Worm (Caenorhabditis elegans) whole organism, L2 larva: ENCODE data around the gene R07E5.11.

Experiments used
- R02D3.7 ChIP-seq: fragments of 150-350 bp; optimal IDR thresholded peaks from 2 replicates; lab custom pipeline; 2014; ENCODE audit warnings: missing biosample characterization, missing genetic modification characterization
- aly-2 ChIP-seq: fragments of 150-350 bp; optimal IDR thresholded peaks from 2 replicates; lab custom pipeline; 2014; ENCODE audit warnings: missing biosample characterization, missing genetic modification characterization
- lin-39 ChIP-seq: fragments of 150-350 bp; optimal IDR thresholded peaks from 2 replicates; lab custom pipeline; 2014; ENCODE audit warnings: missing biosample characterization, missing genetic modification reagents, missing genetic modification characterization
- nhr-11 ChIP-seq: fragments of 150-350 bp; optimal IDR thresholded peaks from 2 replicates; lab custom pipeline; 2014; ENCODE audit warnings: missing biosample characterization, missing genetic modification characterization
- nhr-6 ChIP-seq: fragments of 150-350 bp; optimal IDR thresholded peaks from 2 replicates; lab custom pipeline; 2014; ENCODE audit warnings: missing biosample characterization, missing genetic modification characterization
- skn-1 ChIP-seq: sonication (generic microtip); optimal IDR thresholded peaks from 2 replicates; lab custom pipeline; 2017; ENCODE audit warnings: missing biosample characterization, missing genetic modification characterization

DNA sequence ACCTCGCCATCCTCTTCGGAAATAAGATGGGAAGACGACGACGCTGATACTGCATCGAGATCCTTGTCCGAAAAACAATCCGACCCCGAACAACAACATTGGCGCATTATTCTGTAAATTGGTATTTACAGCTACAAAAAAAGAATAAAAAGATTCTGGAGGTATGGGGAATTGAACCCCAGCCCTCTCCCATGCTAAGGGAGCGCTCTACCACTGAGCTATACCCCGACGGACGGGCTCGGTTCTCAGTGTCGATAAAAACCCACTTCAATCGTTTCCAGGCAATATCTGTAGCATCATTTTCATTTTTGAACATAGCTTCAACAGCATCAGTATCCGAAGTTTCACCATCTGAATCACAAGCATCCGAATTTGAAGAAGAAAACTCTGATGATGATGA, 13.8 kb upstream of the R07E5.11 start:
- no peak for TF ChIP-seq nhr-6 (tag; lab: Kevin White, UChicago)
- TF ChIP-seq nhr-11, result no peak
- no peak for TF ChIP-seq R02D3.7 (tag; lab: Kevin White, UChicago)
- TF ChIP-seq aly-2 (tag; lab: Kevin White, UChicago), result no peak
- TF ChIP-seq skn-1, result no peak
- no peak for TF ChIP-seq lin-39 (tag; lab: Kevin White, UChicago)
